Fruit fly (Drosophila melanogaster): ENCODE results near the gene CG31064.

- TF ChIP-seq CG12605 (GFP tag; IDR thresholded peaks at IDR 0.05), result 0 out of 2 replicates have a peak, but pooled peaks have one; percentile 6
- TF ChIP-seq CG4496 (GFP tag; IDR thresholded peaks at IDR 0.05), result 0 out of 3 replicates have a peak, but pooled peaks have one; percentile 15
- no peak for TF ChIP-seq D1 (tag; optimal IDR thresholded peaks at IDR 0.05)
- TF ChIP-seq Pif1A (GFP tag; optimal IDR thresholded peaks at IDR 0.05), result no peak
- TF ChIP-seq CG14655 (GFP tag; optimal IDR thresholded peaks at IDR 0.05), result no peak
- no peak for TF ChIP-seq CG32121 (GFP tag; IDR thresholded peaks at IDR 0.05)
Measured at dm6 chr3R:27238438-27239301, at the start of gene CG31064, which contains the start of gene PolA2.

Measured in whole organism, pupa.